Worm (Caenorhabditis elegans) whole organism, L2 larva: Measurements from ENCODE around the gene pkn-1.

Source experiments
- R02D3.7 ChIP-seq: fragments of 150-350 bp; optimal IDR thresholded peaks from 2 replicates; lab custom pipeline; 2014; ENCODE audit warnings: missing biosample characterization, missing genetic modification characterization
- aly-2 ChIP-seq: fragments of 150-350 bp; optimal IDR thresholded peaks from 2 replicates; lab custom pipeline; 2014; ENCODE audit warnings: missing biosample characterization, missing genetic modification characterization
- blmp-1 ChIP-seq: sonication (generic microtip); optimal IDR thresholded peaks from 2 replicates; lab custom pipeline; 2017; ENCODE audit warnings: missing genetic modification characterization, mild to moderate bottlenecking, missing compliant biosample characterization, antibody characterized with exemption, moderate library complexity; ENCODE audit not compliant: insufficient read depth
- ceh-16 ChIP-seq: fragments of 150-350 bp; optimal IDR thresholded peaks from 2 replicates; lab custom pipeline; 2014; ENCODE audit warnings: missing biosample characterization, missing genetic modification characterization
- lin-13 ChIP-seq: fragments of 150-350 bp; optimal IDR thresholded peaks from 2 replicates; lab custom pipeline; 2014; ENCODE audit warnings: missing biosample characterization, missing genetic modification reagents, missing genetic modification characterization
- lin-39 ChIP-seq: fragments of 150-350 bp; optimal IDR thresholded peaks from 2 replicates; lab custom pipeline; 2014; ENCODE audit warnings: missing biosample characterization, missing genetic modification reagents, missing genetic modification characterization
- nhr-11 ChIP-seq: fragments of 150-350 bp; optimal IDR thresholded peaks from 2 replicates; lab custom pipeline; 2014; ENCODE audit warnings: missing biosample characterization, missing genetic modification characterization
- nhr-12 ChIP-seq: fragments of 150-350 bp; optimal IDR thresholded peaks from 2 replicates; lab custom pipeline; 2014; ENCODE audit warnings: missing biosample characterization, missing genetic modification characterization
- snpc-4 ChIP-seq: fragments of 150-350 bp; optimal IDR thresholded peaks from 2 replicates; lab custom pipeline; 2014; ENCODE audit warnings: missing biosample characterization, missing genetic modification characterization
- unc-55 ChIP-seq: fragments of 150-350 bp; sonication (generic microtip); optimal IDR thresholded peaks from 3 replicates; lab custom pipeline; 2014; ENCODE audit warnings: missing biosample characterization, missing genetic modification reagents, missing genetic modification characterization
- unc-62 ChIP-seq: fragments of 150-350 bp; optimal IDR thresholded peaks from 2 replicates; lab custom pipeline; 2014; ENCODE audit warnings: missing biosample characterization, missing genetic modification reagents, missing genetic modification characterization

DNA sequence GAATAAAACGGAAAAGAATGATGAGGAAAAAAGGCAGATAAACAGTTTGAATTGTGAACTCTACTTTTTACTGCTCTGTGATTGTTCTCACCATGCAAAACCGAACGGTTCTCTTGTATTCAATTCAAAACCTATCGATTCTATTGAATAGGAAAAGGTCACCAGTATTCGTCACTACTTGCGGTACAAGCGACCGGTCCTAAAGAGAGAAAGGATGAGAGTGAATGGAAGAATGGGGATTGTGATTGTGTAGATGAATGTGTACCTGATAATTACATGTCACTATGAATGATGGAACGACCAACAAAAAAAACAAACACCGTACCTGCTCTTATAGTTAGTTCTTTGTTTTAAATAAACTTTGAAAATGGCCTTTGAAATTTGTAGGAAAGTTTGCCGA, 35.7 kb downstream of the pkn-1 start:
- TF ChIP-seq ceh-16 (tag; lab: Kevin White, UChicago), result no peak
- TF ChIP-seq lin-39 (tag; lab: Kevin White, UChicago), result no peak
- no peak for TF ChIP-seq nhr-12 (tag; lab: Kevin White, UChicago)
- peak; percentile 24 for TF ChIP-seq blmp-1 (tag; lab: Kevin White, UChicago)
- no peak for TF ChIP-seq aly-2 (tag; lab: Kevin White, UChicago)
- no peak for TF ChIP-seq unc-62 (GFP tag; lab: Kevin White, UChicago)
- TF ChIP-seq unc-55 (GFP tag; lab: Kevin White, UChicago), result no peak
- TF ChIP-seq R02D3.7, result no peak
- no peak for TF ChIP-seq snpc-4 (tag; lab: Kevin White, UChicago)
- no peak for TF ChIP-seq nhr-11 (tag; lab: Kevin White, UChicago)
- no peak for TF ChIP-seq lin-13
